Fruit fly (Drosophila melanogaster): ENCODE data around the gene CG16743.

Gene CG16743

DNA sequence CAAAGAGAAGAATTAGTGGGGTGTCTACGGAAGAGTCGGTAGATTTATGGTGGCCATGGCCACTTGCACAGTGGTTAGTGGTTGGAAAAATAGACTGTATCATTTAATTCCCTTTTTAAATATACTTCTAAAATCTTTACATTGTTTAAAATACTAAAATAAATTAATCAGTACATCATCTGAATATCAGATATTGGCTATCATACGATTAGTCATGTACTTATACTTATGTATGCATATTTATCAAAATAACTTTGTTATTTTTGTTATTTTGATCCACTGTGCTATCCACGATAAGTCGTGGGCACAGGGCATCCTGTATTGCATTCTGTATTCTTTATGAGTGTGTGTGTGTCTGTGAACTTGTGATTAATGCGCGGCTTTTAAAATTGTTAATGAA, 42.6 kb downstream of the CG16743 start (continued):
- TF ChIP-seq CG3919 (GFP tag; optimal IDR thresholded peaks at IDR 0.05) (peak; percentile 20), acj6 (GFP tag; optimal IDR thresholded peaks at IDR 0.05) (peak; percentile 60), Sox14 (GFP tag; optimal IDR thresholded peaks at IDR 0.05) (peak; percentile 35), CG16779 (tag; optimal IDR thresholded peaks at IDR 0.05) (no peak), Gug (GFP tag; IDR thresholded peaks at IDR 0.05) (no peak), Smox (GFP tag; optimal IDR thresholded peaks at IDR 0.05) (no peak), Ets96B (tag; optimal IDR thresholded peaks at IDR 0.05) (peak; percentile 58), fd59A (GFP tag; optimal IDR thresholded peaks at IDR 0.05) (peak; percentile 21), topi (GFP tag; optimal IDR thresholded peaks at IDR 0.05) (peak; percentile 24)

dm6 chr2L:11015320-11015719, 43.2 kb downstream of the CG16743 start, which contains the start of gene Acp32CD:
Gene Acp32CD (plus strand): TSS chr2L:11015620.
- TF ChIP-seq Blimp-1 (GFP tag; optimal IDR thresholded peaks at IDR 0.05) (no peak), Smox (GFP tag; optimal IDR thresholded peaks at IDR 0.05) (no peak), Eip78C (GFP tag) (no peak), fd59A (GFP tag; optimal IDR thresholded peaks at IDR 0.05) (no peak), esn (GFP tag; optimal IDR thresholded peaks at IDR 0.05) (no peak), CG8119 (GFP tag; IDR thresholded peaks at IDR 0.05) (no peak), CG31627 (GFP tag; optimal IDR thresholded peaks at IDR 0.05) (no peak), OdsH (GFP tag; optimal IDR thresholded peaks at IDR 0.05) (no peak), CG6163 (GFP tag; IDR thresholded peaks at IDR 0.05) (no peak), Hr4 (GFP tag; optimal IDR thresholded peaks at IDR 0.05) (no peak), lz (GFP tag; optimal IDR thresholded peaks at IDR 0.05) (no peak), achi (GFP tag; optimal IDR thresholded peaks at IDR 0.05) (no peak), CG3032 (tag; optimal IDR thresholded peaks at IDR 0.05) (no peak), CG6854 (GFP tag; optimal IDR thresholded peaks at IDR 0.05) (no peak), dsx (GFP tag; optimal IDR thresholded peaks at IDR 0.05; ENCODE audit: poor library complexity, severe bottlenecking) (no peak), CG9139 (GFP tag; optimal IDR thresholded peaks at IDR 0.05) (no peak), Lpt (GFP tag; optimal IDR thresholded peaks at IDR 0.05) (no peak), Sox102F (GFP tag; optimal IDR thresholded peaks at IDR 0.05) (no peak), acj6 (GFP tag; optimal IDR thresholded peaks at IDR 0.05) (no peak)

- no peak for TF ChIP-seq CG34406 (GFP tag; optimal IDR thresholded peaks at IDR 0.05)
- no peak for TF ChIP-seq CG10669 (GFP tag; optimal IDR thresholded peaks at IDR 0.05)
- no peak for TF ChIP-seq CG3032 (tag; optimal IDR thresholded peaks at IDR 0.05)
- no peak for TF ChIP-seq net (GFP tag; optimal IDR thresholded peaks at IDR 0.05)
- no peak for TF ChIP-seq CG32006 (GFP tag; optimal IDR thresholded peaks at IDR 0.05)
- TF ChIP-seq Sox14 (GFP tag; optimal IDR thresholded peaks at IDR 0.05): no peak
- no peak for TF ChIP-seq spab (GFP tag; optimal IDR thresholded peaks at IDR 0.05)
- TF ChIP-seq Eip78C (GFP tag): no peak
- TF ChIP-seq achi (GFP tag; optimal IDR thresholded peaks at IDR 0.05): no peak
- no peak for TF ChIP-seq topi (GFP tag; optimal IDR thresholded peaks at IDR 0.05)
- TF ChIP-seq Hr38 (GFP tag; optimal IDR thresholded peaks at IDR 0.05): no peak
- no peak for TF ChIP-seq Sox15 (GFP tag; optimal IDR thresholded peaks at IDR 0.05)
- no peak for TF ChIP-seq CG6276 (GFP tag; optimal IDR thresholded peaks at IDR 0.05)
- TF ChIP-seq Hr4 (GFP tag; optimal IDR thresholded peaks at IDR 0.05): no peak
- TF ChIP-seq dsx (GFP tag; optimal IDR thresholded peaks at IDR 0.05; ENCODE audit: poor library complexity, severe bottlenecking): no peak
- TF ChIP-seq Met (GFP tag; optimal IDR thresholded peaks at IDR 0.05): no peak
- no peak for TF ChIP-seq CG11294 (GFP tag; IDR thresholded peaks at IDR 0.05)
- no peak for TF ChIP-seq fd85E (GFP tag; optimal IDR thresholded peaks at IDR 0.05)
- no peak for TF ChIP-seq lz (GFP tag; optimal IDR thresholded peaks at IDR 0.05)
These were observed 44.6 kb downstream of the CG16743 start, which contains the start of gene CG14913 for dm6 chr2L:11016695-11017094. Gene CG14913 (plus strand): TSS chr2L:11016995.

DNA sequence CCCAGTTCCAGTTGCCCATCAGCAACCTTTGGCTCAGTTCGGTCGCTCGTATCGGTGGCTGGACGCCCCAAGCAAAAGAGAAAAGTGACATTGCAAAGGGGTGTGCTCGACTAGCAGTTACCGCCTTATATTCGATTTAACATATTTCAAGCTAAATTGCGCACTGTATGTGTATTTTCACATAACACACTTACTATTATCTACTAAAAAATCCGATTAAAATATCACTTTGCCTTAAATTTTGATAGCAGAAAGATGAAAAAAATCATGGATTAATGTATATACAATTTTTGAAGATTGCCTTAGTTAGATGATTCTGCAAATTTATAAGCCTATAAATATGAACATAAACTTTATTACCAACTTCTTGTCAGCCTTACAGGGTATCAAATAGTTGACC, 49.5 kb downstream of the CG16743 start:
- TF ChIP-seq achi (GFP tag; optimal IDR thresholded peaks at IDR 0.05): peak; percentile 35
- peak; percentile 44 for TF ChIP-seq acj6 (GFP tag; optimal IDR thresholded peaks at IDR 0.05)
- peak; percentile 58 for TF ChIP-seq topi (GFP tag; optimal IDR thresholded peaks at IDR 0.05)
- TF ChIP-seq Ets21C (GFP tag; optimal IDR thresholded peaks at IDR 0.05): peak; percentile 15
- TF ChIP-seq CG4318 (GFP tag; optimal IDR thresholded peaks at IDR 0.05): no peak
- TF ChIP-seq fd85E (GFP tag; optimal IDR thresholded peaks at IDR 0.05): no peak
- TF ChIP-seq lz (GFP tag; optimal IDR thresholded peaks at IDR 0.05): peak; percentile 43
- peak; percentile 39 for TF ChIP-seq Hr39 (GFP tag; optimal IDR thresholded peaks at IDR 0.05)
- TF ChIP-seq dac (GFP tag; optimal IDR thresholded peaks at IDR 0.05): no peak
- TF ChIP-seq CG3032 (tag; optimal IDR thresholded peaks at IDR 0.05): no peak
- TF ChIP-seq Sox14 (GFP tag; optimal IDR thresholded peaks at IDR 0.05): peak; percentile 41
- no peak for TF ChIP-seq CG9139 (GFP tag; optimal IDR thresholded peaks at IDR 0.05)
- TF ChIP-seq esn (GFP tag; optimal IDR thresholded peaks at IDR 0.05): peak; percentile 59
- TF ChIP-seq eg (GFP tag; IDR thresholded peaks at IDR 0.05): no peak
- no peak for TF ChIP-seq CG34406 (GFP tag; optimal IDR thresholded peaks at IDR 0.05)
- peak; percentile 9 for TF ChIP-seq Sox102F (GFP tag; optimal IDR thresholded peaks at IDR 0.05)
- TF ChIP-seq ss (GFP tag; optimal IDR thresholded peaks at IDR 0.05): no peak
- TF ChIP-seq CG1621 (tag; optimal IDR thresholded peaks at IDR 0.05): no peak
- TF ChIP-seq CG6808 (GFP tag; optimal IDR thresholded peaks at IDR 0.05): peak; percentile 39
- TF ChIP-seq cyc (GFP tag; optimal IDR thresholded peaks at IDR 0.05): peak; percentile 27
- TF ChIP-seq OdsH (GFP tag; optimal IDR thresholded peaks at IDR 0.05): peak; percentile 28

Data from whole organism, prepupa.